Fruit fly (Drosophila melanogaster) S2 (cell line): Measurements from ENCODE around the gene snRNP-U1-C.

Source experiments
- CG8478 ChIP-seq: fragments of >200 bp; optimal IDR thresholded peaks from 2 replicates; lab custom pipeline; 2018
- CTCF ChIP-seq, 2 experiments: fragments of >200 bp; optimal IDR thresholded peaks; 2 replicates each; lab custom pipeline; 2018

snRNP-U1-C gene

dm6 chr3R:18999906-19000451, 16.5 kb upstream of the snRNP-U1-C start:
- TF ChIP-seq CTCF (optimal IDR thresholded peaks at IDR 0.05; lab: Kevin White, UChicago) (no peak), CG8478 (lab: Kevin White, UChicago) (no peak)

dm6 chr3R:18998370-18998769, 14.9 kb upstream of the snRNP-U1-C start:
- TF ChIP-seq CG8478 (lab: Kevin White, UChicago) (no peak), CTCF (optimal IDR thresholded peaks at IDR 0.05; lab: Kevin White, UChicago) (no peak)

- TF ChIP-seq CG8478 (lab: Kevin White, UChicago) (no peak), CTCF (optimal IDR thresholded peaks at IDR 0.05; lab: Kevin White, UChicago) (no peak)
Measured at dm6 chr3R:18997388-18998287, 14.2 kb upstream of the snRNP-U1-C start.

dm6 chr3R:18995556-18996272, 12.3 kb upstream of the snRNP-U1-C start:
- TF ChIP-seq CTCF (optimal IDR thresholded peaks at IDR 0.05; lab: Kevin White, UChicago) (no peak), CG8478 (lab: Kevin White, UChicago) (no peak)

- TF ChIP-seq CTCF (optimal IDR thresholded peaks at IDR 0.05; lab: Kevin White, UChicago) (no peak), CG8478 (lab: Kevin White, UChicago) (no peak)
Measured at dm6 chr3R:18993159-18993558, 9.7 kb upstream of the snRNP-U1-C start.

dm6 chr3R:18991721-18992120, 8.3 kb upstream of the snRNP-U1-C start:
- no peak for TF ChIP-seq CTCF (optimal IDR thresholded peaks at IDR 0.05; lab: Kevin White, UChicago)

- no peak for TF ChIP-seq CG8478 (lab: Kevin White, UChicago)
- TF ChIP-seq CTCF (optimal IDR thresholded peaks at IDR 0.05; lab: Kevin White, UChicago): no peak
Measured at dm6 chr3R:18990514-18990913, 7.1 kb upstream of the snRNP-U1-C start.

- TF ChIP-seq CG8478 (lab: Kevin White, UChicago): no peak
- no peak for TF ChIP-seq CTCF (optimal IDR thresholded peaks at IDR 0.05; lab: Kevin White, UChicago)
Measured at dm6 chr3R:18989819-18990137, 6.3 kb upstream of the snRNP-U1-C start.

dm6 chr3R:18988957-18989818, 5.7 kb upstream of the snRNP-U1-C start:
- TF ChIP-seq CG8478 (lab: Kevin White, UChicago) (no peak), CTCF (optimal IDR thresholded peaks at IDR 0.05; lab: Kevin White, UChicago) (no peak)

dm6 chr3R:18987428-18988416, 4.3 kb upstream of the snRNP-U1-C start:
- TF ChIP-seq CTCF (optimal IDR thresholded peaks at IDR 0.05; lab: Kevin White, UChicago) (no peak), CG8478 (lab: Kevin White, UChicago) (no peak)

dm6 chr3R:18986089-18986887, 2.8 kb upstream of the snRNP-U1-C start:
- no peak for TF ChIP-seq CG8478 (lab: Kevin White, UChicago)
- no peak for TF ChIP-seq CTCF (optimal IDR thresholded peaks at IDR 0.05; lab: Kevin White, UChicago)

- TF ChIP-seq CTCF (optimal IDR thresholded peaks at IDR 0.05; lab: Kevin White, UChicago): no peak
- TF ChIP-seq CG8478 (lab: Kevin White, UChicago): no peak
Measured at dm6 chr3R:18985114-18985785, 1.8 kb upstream of the snRNP-U1-C start.
